Worm (Caenorhabditis elegans): ENCODE data around the gene spe-26.

- TF ChIP-seq ctbp-1 (GFP tag; IDR thresholded peaks at IDR 0.05) (no peak), daf-12 (tag; optimal IDR thresholded peaks at IDR 0.05) (no peak), egl-27 (tag; optimal IDR thresholded peaks at IDR 0.05) (no peak), nhr-237 (tag; optimal IDR thresholded peaks at IDR 0.05) (no peak), ces-1 (GFP tag; optimal IDR thresholded peaks at IDR 0.05) (no peak), php-3 (GFP tag; IDR thresholded peaks at IDR 0.05) (no peak), snpc-4 (tag; optimal IDR thresholded peaks at IDR 0.05) (no peak), ama-1 (optimal IDR thresholded peaks at IDR 0.05) (no peak)
Observed at ce11 chrIV:10388263-10388662, 3.5 kb downstream of the spe-26 start, which contains the start of gene R10H10.3.

Measured in whole organism, L4 larva.